Fruit fly (Drosophila melanogaster) whole organism, prepupa: Measurements from ENCODE around the gene mAcon1.

ENCODE experiments used
- CG6854 ChIP-seq: fragments of 200-800 bp; sonication (Bioruptor generic); optimal IDR thresholded peaks from 2 replicates; lab custom pipeline; 2017; ENCODE audit warnings: missing biosample characterization, mild to moderate bottlenecking, missing genetic modification characterization
- Met ChIP-seq: fragments of 200-800 bp; sonication (Bioruptor generic); optimal IDR thresholded peaks from 3 replicates; lab custom pipeline; 2016; ENCODE audit warnings: missing biosample characterization, missing genetic modification characterization
- cyc ChIP-seq: fragments of 200-800 bp; sonication (Bioruptor generic); optimal IDR thresholded peaks from 3 replicates; lab custom pipeline; 2016; ENCODE audit warnings: missing biosample characterization, missing genetic modification characterization
- lz ChIP-seq: fragments of 200-800 bp; sonication (Bioruptor generic); optimal IDR thresholded peaks from 3 replicates; lab custom pipeline; 2016; ENCODE audit warnings: missing biosample characterization, missing genetic modification characterization

DNA sequence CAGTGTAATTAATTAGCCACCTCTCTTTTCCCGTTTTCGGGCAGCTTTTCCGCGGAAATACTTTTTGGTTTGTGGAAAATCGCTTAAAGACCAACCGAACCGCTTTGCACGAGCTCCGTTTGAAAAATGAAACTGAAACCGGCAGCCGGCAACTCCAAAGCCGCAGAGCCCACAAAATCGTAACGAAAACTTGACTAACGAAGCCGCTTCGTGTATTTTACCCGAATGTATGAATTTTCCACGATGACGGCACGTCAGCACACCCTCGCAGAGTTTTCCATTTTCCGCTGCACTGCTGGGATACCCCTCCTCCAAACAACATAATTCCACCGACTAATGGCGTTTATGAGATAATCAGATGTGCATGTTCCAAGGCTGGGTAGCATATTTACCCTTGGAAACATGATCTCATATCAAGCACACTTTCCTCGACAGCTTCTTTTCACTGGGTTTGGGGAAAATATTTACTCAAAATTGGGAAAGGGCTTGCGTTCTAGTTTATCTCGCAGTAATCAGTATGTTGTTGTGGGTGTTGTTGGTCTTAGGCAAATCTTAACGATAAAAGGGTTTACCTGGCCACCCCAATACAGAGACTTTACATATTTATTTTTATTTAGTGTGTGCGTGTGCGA lies 30.4 kb downstream of the mAcon1 start, which contains the start of gene Ret:
- TF ChIP-seq Met (GFP tag; lab: Kevin White, UChicago) = no peak
- no peak for TF ChIP-seq cyc
- TF ChIP-seq lz (GFP tag; lab: Kevin White, UChicago) = no peak
- no peak for TF ChIP-seq CG6854
